Worm (Caenorhabditis elegans): ENCODE results near the gene Y39G8B.9.

Gene Y39G8B.9

ce11 chrII:13981097-13981496 lies at the start of gene Y39G8B.9:
Y39G8B.9 (plus strand) TSS chrII:13981365.
- TF ChIP-seq ztf-23 (GFP tag; IDR thresholded peaks at IDR 0.05) (no peak), med-1 (GFP tag; optimal IDR thresholded peaks at IDR 0.05; ENCODE audit: insufficient read depth) (no peak), flt-1 (GFP tag; IDR thresholded peaks at IDR 0.05) (no peak), ref-1 (GFP tag; conservative IDR thresholded peaks at IDR 0.05) (no peak), klf-2 (GFP tag; conservative IDR thresholded peaks at IDR 0.05) (no peak), tab-1 (GFP tag; IDR thresholded peaks at IDR 0.05) (no peak), T22C8.4 (GFP tag; IDR thresholded peaks at IDR 0.05) (no peak), ztf-29 (GFP tag; IDR thresholded peaks at IDR 0.05) (no peak), cog-1 (tag; optimal IDR thresholded peaks at IDR 0.05) (no peak)

- no peak for TF ChIP-seq ztf-23 (GFP tag; IDR thresholded peaks at IDR 0.05)
- TF ChIP-seq klf-2 (GFP tag; conservative IDR thresholded peaks at IDR 0.05): no peak
- TF ChIP-seq flt-1 (GFP tag; IDR thresholded peaks at IDR 0.05): no peak
- TF ChIP-seq ztf-29 (GFP tag; IDR thresholded peaks at IDR 0.05): no peak
- no peak for TF ChIP-seq cog-1 (tag; optimal IDR thresholded peaks at IDR 0.05)
- TF ChIP-seq tab-1 (GFP tag; IDR thresholded peaks at IDR 0.05): no peak
- no peak for TF ChIP-seq T22C8.4 (GFP tag; IDR thresholded peaks at IDR 0.05)
- no peak for TF ChIP-seq ref-1 (GFP tag; conservative IDR thresholded peaks at IDR 0.05)
- no peak for TF ChIP-seq med-1 (GFP tag; optimal IDR thresholded peaks at IDR 0.05; ENCODE audit: insufficient read depth)
Measured at ce11 chrII:13931944-13932343, 49.2 kb upstream of the Y39G8B.9 start, which contains the start of gene hot-3. hot-3 (minus strand) TSS chrII:13932044.

- TF ChIP-seq ref-1 (GFP tag; conservative IDR thresholded peaks at IDR 0.05) (no peak), ztf-29 (GFP tag; IDR thresholded peaks at IDR 0.05) (no peak), flt-1 (GFP tag; IDR thresholded peaks at IDR 0.05) (no peak)
Measured at ce11 chrII:13933534-13933933, 47.6 kb upstream of the Y39G8B.9 start.

ce11 chrII:13935907-13936306 lies 45.3 kb upstream of the Y39G8B.9 start:
- no peak for TF ChIP-seq T22C8.4 (GFP tag; IDR thresholded peaks at IDR 0.05)
- TF ChIP-seq cog-1 (tag; optimal IDR thresholded peaks at IDR 0.05): no peak
- TF ChIP-seq ztf-23 (GFP tag; IDR thresholded peaks at IDR 0.05): no peak
- no peak for TF ChIP-seq ref-1 (GFP tag; conservative IDR thresholded peaks at IDR 0.05)
- no peak for TF ChIP-seq med-1 (GFP tag; optimal IDR thresholded peaks at IDR 0.05; ENCODE audit: insufficient read depth)
- TF ChIP-seq klf-2 (GFP tag; conservative IDR thresholded peaks at IDR 0.05): no peak
- TF ChIP-seq ztf-29 (GFP tag; IDR thresholded peaks at IDR 0.05): no peak
- TF ChIP-seq tab-1 (GFP tag; IDR thresholded peaks at IDR 0.05): no peak
- TF ChIP-seq flt-1 (GFP tag; IDR thresholded peaks at IDR 0.05): no peak

ce11 chrII:13938290-13938689 lies 42.9 kb upstream of the Y39G8B.9 start:
- TF ChIP-seq flt-1 (GFP tag; IDR thresholded peaks at IDR 0.05) (no peak), med-1 (GFP tag; optimal IDR thresholded peaks at IDR 0.05; ENCODE audit: insufficient read depth) (no peak), T22C8.4 (GFP tag; IDR thresholded peaks at IDR 0.05) (0 out of 2 replicates have a peak, but pooled peaks have one; percentile 31), tab-1 (GFP tag; IDR thresholded peaks at IDR 0.05) (no peak), ref-1 (GFP tag; conservative IDR thresholded peaks at IDR 0.05) (no peak), klf-2 (GFP tag; conservative IDR thresholded peaks at IDR 0.05) (no peak)

- TF ChIP-seq ztf-23 (GFP tag; IDR thresholded peaks at IDR 0.05): no peak
- no peak for TF ChIP-seq ztf-29 (GFP tag; IDR thresholded peaks at IDR 0.05)
- no peak for TF ChIP-seq T22C8.4 (GFP tag; IDR thresholded peaks at IDR 0.05)
- TF ChIP-seq cog-1 (tag; optimal IDR thresholded peaks at IDR 0.05): no peak
- TF ChIP-seq med-1 (GFP tag; optimal IDR thresholded peaks at IDR 0.05; ENCODE audit: insufficient read depth): no peak
- TF ChIP-seq ref-1 (GFP tag; conservative IDR thresholded peaks at IDR 0.05): no peak
- TF ChIP-seq tab-1 (GFP tag; IDR thresholded peaks at IDR 0.05): no peak
- no peak for TF ChIP-seq flt-1 (GFP tag; IDR thresholded peaks at IDR 0.05)
- TF ChIP-seq klf-2 (GFP tag; conservative IDR thresholded peaks at IDR 0.05): no peak
Measured at ce11 chrII:13939531-13939930, 41.6 kb upstream of the Y39G8B.9 start, which contains the start of gene W07G1.1. W07G1.1 (minus strand) TSS chrII:13939631.

ce11 chrII:13945527-13945926 lies 35.6 kb upstream of the Y39G8B.9 start:
- TF ChIP-seq ref-1 (GFP tag; conservative IDR thresholded peaks at IDR 0.05): no peak
- no peak for TF ChIP-seq flt-1 (GFP tag; IDR thresholded peaks at IDR 0.05)
- no peak for TF ChIP-seq med-1 (GFP tag; optimal IDR thresholded peaks at IDR 0.05; ENCODE audit: insufficient read depth)
- TF ChIP-seq cog-1 (tag; optimal IDR thresholded peaks at IDR 0.05): no peak
- no peak for TF ChIP-seq T22C8.4 (GFP tag; IDR thresholded peaks at IDR 0.05)
- no peak for TF ChIP-seq tab-1 (GFP tag; IDR thresholded peaks at IDR 0.05)
- no peak for TF ChIP-seq ztf-23 (GFP tag; IDR thresholded peaks at IDR 0.05)
- TF ChIP-seq klf-2 (GFP tag; conservative IDR thresholded peaks at IDR 0.05): no peak
- TF ChIP-seq ztf-29 (GFP tag; IDR thresholded peaks at IDR 0.05): no peak

ce11 chrII:13949290-13949689 lies 31.9 kb upstream of the Y39G8B.9 start, which contains the start of gene sre-44:
sre-44 (plus strand) TSS chrII:13949590.
- no peak for TF ChIP-seq klf-2 (GFP tag; conservative IDR thresholded peaks at IDR 0.05)
- TF ChIP-seq cog-1 (tag; optimal IDR thresholded peaks at IDR 0.05): no peak
- no peak for TF ChIP-seq med-1 (GFP tag; optimal IDR thresholded peaks at IDR 0.05; ENCODE audit: insufficient read depth)
- TF ChIP-seq ref-1 (GFP tag; conservative IDR thresholded peaks at IDR 0.05): no peak
- TF ChIP-seq ztf-23 (GFP tag; IDR thresholded peaks at IDR 0.05): no peak
- no peak for TF ChIP-seq ztf-29 (GFP tag; IDR thresholded peaks at IDR 0.05)
- TF ChIP-seq T22C8.4 (GFP tag; IDR thresholded peaks at IDR 0.05): no peak
- TF ChIP-seq flt-1 (GFP tag; IDR thresholded peaks at IDR 0.05): no peak
- TF ChIP-seq tab-1 (GFP tag; IDR thresholded peaks at IDR 0.05): no peak

ce11 chrII:13951986-13952385 lies 29.2 kb upstream of the Y39G8B.9 start:
- TF ChIP-seq flt-1 (GFP tag; IDR thresholded peaks at IDR 0.05): no peak
- no peak for TF ChIP-seq klf-2 (GFP tag; conservative IDR thresholded peaks at IDR 0.05)
- TF ChIP-seq tab-1 (GFP tag; IDR thresholded peaks at IDR 0.05): no peak
- no peak for TF ChIP-seq T22C8.4 (GFP tag; IDR thresholded peaks at IDR 0.05)
- TF ChIP-seq ztf-29 (GFP tag; IDR thresholded peaks at IDR 0.05): no peak
- TF ChIP-seq med-1 (GFP tag; optimal IDR thresholded peaks at IDR 0.05; ENCODE audit: insufficient read depth): no peak
- no peak for TF ChIP-seq cog-1 (tag; optimal IDR thresholded peaks at IDR 0.05)
- TF ChIP-seq ref-1 (GFP tag; conservative IDR thresholded peaks at IDR 0.05): no peak
- no peak for TF ChIP-seq ztf-23 (GFP tag; IDR thresholded peaks at IDR 0.05)

- TF ChIP-seq ztf-23 (GFP tag; IDR thresholded peaks at IDR 0.05) (no peak), ztf-29 (GFP tag; IDR thresholded peaks at IDR 0.05) (no peak), flt-1 (GFP tag; IDR thresholded peaks at IDR 0.05) (no peak), med-1 (GFP tag; optimal IDR thresholded peaks at IDR 0.05; ENCODE audit: insufficient read depth) (no peak), ref-1 (GFP tag; conservative IDR thresholded peaks at IDR 0.05) (no peak), tab-1 (GFP tag; IDR thresholded peaks at IDR 0.05) (no peak), cog-1 (tag; optimal IDR thresholded peaks at IDR 0.05) (no peak), T22C8.4 (GFP tag; IDR thresholded peaks at IDR 0.05) (no peak), klf-2 (GFP tag; conservative IDR thresholded peaks at IDR 0.05) (no peak)
Measured at ce11 chrII:13954077-13954476, 27.1 kb upstream of the Y39G8B.9 start.

All from whole organism, midembryonic.